Fruit fly (Drosophila melanogaster) whole organism: ENCODE data around the gene MTF-1.

Experiments
- CG8478 ChIP-seq: fragments of >200 bp; optimal IDR thresholded peaks from 2 replicates; lab custom pipeline; 2018; ENCODE audit warnings: inconsistent platforms
- Dll ChIP-seq: fragments of >200 bp; optimal IDR thresholded peaks from 2 replicates; lab custom pipeline; 2017
- EcR ChIP-seq, 2 experiments: fragments of >200 bp; optimal IDR thresholded peaks; 2 replicates each; lab custom pipeline; 2017; ENCODE audit warnings: missing biosample characterization in 2 of 2, missing genetic modification characterization in 2 of 2, missing genetic modification reagents in 2 of 2
- psq ChIP-seq: fragments of >200 bp; optimal IDR thresholded peaks from 2 replicates; lab custom pipeline; 2017
- usp ChIP-seq: fragments of >200 bp; optimal IDR thresholded peaks from 2 replicates; lab custom pipeline; 2017; ENCODE audit warnings: missing biosample characterization, missing genetic modification characterization, mixed read lengths

DNA sequence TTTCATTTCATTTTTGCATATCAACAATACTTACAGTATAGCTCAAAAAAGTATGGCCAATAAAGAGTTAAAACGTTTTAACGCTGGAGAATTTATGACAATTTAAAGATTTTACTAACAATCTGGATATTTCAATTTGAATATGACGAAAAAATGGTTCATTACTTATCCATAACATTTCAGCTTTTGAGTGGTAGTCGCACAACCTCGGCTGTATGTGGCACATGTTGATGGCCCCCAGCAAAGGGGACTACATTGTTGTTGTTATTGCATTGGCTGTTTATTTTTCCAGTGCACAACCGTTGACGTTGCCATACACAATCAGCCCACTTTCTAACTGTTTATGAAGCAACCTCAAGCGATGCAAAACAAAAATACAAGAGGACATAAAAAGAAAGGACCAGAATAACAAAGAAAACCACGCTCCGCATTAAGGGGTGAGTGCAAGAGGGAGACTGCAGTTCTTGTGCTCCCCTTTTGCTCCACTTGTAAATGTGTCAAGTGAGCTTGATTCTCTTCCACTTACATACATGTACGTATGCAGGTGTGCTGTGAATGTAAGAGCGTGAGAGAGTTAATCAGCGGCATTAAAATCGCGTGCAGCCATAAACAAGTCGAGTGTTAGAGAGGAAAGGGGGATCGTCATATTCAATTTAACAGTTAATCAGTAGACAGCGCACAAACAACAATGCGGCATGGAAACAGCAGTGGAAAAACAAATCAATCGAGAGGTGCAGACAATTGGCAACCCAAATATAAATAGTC is 9.9 kb upstream of the MTF-1 start:
- TF ChIP-seq CG8478 (lab: Kevin White, UChicago) (no peak), Dll (lab: Kevin White, UChicago) (no peak), psq (no peak), usp (GFP tag; lab: Kevin White, UChicago) (no peak), EcR (GFP tag; optimal IDR thresholded peaks at IDR 0.05; lab: Kevin White, UChicago) (no peak)
